Worm (Caenorhabditis elegans): ENCODE measurements around the gene M60.6.
A peak's percentile ranks its signal among the peaks of the same experiment; 100 is the strongest.

Gene M60.6

ce11 chrX:8243116-8243515 lies 9.1 kb downstream of the M60.6 start (continued):
- TF ChIP-seq cey-2 (tag; optimal IDR thresholded peaks at IDR 0.05; ENCODE audit: borderline replicate concordance, insufficient read depth) (no peak), lin-39 (tag; optimal IDR thresholded peaks at IDR 0.05) (no peak)

- no peak for TF ChIP-seq nhr-77 (tag; optimal IDR thresholded peaks at IDR 0.05)
- peak; percentile 83 for TF ChIP-seq dmd-6 (GFP tag; IDR thresholded peaks at IDR 0.05)
- TF ChIP-seq lir-3 (tag; optimal IDR thresholded peaks at IDR 0.05), result no peak
- no peak for TF ChIP-seq cey-2 (tag; optimal IDR thresholded peaks at IDR 0.05; ENCODE audit: borderline replicate concordance, insufficient read depth)
- peak; percentile 61 for TF ChIP-seq hlh-11 (tag; optimal IDR thresholded peaks at IDR 0.05)
- TF ChIP-seq nhr-28 (tag; optimal IDR thresholded peaks at IDR 0.05), result peak; percentile 26
- TF ChIP-seq dve-1 (tag; optimal IDR thresholded peaks at IDR 0.05; ENCODE audit: insufficient read depth), result peak; percentile 57
- TF ChIP-seq hlh-30 (tag; optimal IDR thresholded peaks at IDR 0.05; ENCODE audit: insufficient read depth), result peak; percentile 47
- no peak for TF ChIP-seq ztf-7 (tag; optimal IDR thresholded peaks at IDR 0.05)
- TF ChIP-seq daf-16 (GFP tag; optimal IDR thresholded peaks at IDR 0.05), result no peak
- TF ChIP-seq daf-16 (tag; optimal IDR thresholded peaks at IDR 0.05), result peak; percentile 57
- TF ChIP-seq mxl-3 (GFP tag; optimal IDR thresholded peaks at IDR 0.05), result peak; percentile 39
- TF ChIP-seq F44E2.7 (GFP tag; IDR thresholded peaks at IDR 0.05), result no peak
- peak; percentile 33 for TF ChIP-seq pqm-1 (tag; optimal IDR thresholded peaks at IDR 0.05)
- peak in 1 of 2 experiments; percentile 35 for TF ChIP-seq mdl-1 (tag; optimal IDR thresholded peaks at IDR 0.05)
Measured at ce11 chrX:8241906-8242305, 10.4 kb downstream of the M60.6 start, which contains the start of gene endu-2. TSS of gene endu-2 (plus strand) at chrX:8242301.

ce11 chrX:8238639-8239055 lies 13.6 kb downstream of the M60.6 start:
- TF ChIP-seq ces-1 (GFP tag; optimal IDR thresholded peaks at IDR 0.05) (no peak), nhr-10 (tag; optimal IDR thresholded peaks at IDR 0.05) (no peak), F44E2.7 (GFP tag; IDR thresholded peaks at IDR 0.05) (no peak), unc-62 (GFP tag; optimal IDR thresholded peaks at IDR 0.05 in 1 of 2) (peak in 1 of 2 experiments; percentile 77), unc-62 (tag; optimal IDR thresholded peaks at IDR 0.05) (no peak), dve-1 (tag; optimal IDR thresholded peaks at IDR 0.05; ENCODE audit: insufficient read depth) (peak; percentile 79), nhr-28 (tag; optimal IDR thresholded peaks at IDR 0.05) (peak; percentile 75), tag-97 (GFP tag; IDR thresholded peaks at IDR 0.05) (no peak), pqm-1 (tag; optimal IDR thresholded peaks at IDR 0.05) (peak; percentile 73), dmd-6 (GFP tag; IDR thresholded peaks at IDR 0.05) (peak; percentile 67), jun-1 (tag; optimal IDR thresholded peaks at IDR 0.05) (no peak), Y5F2A.4 (GFP tag; optimal IDR thresholded peaks at IDR 0.05) (no peak), ceh-20 (GFP tag; IDR thresholded peaks at IDR 0.05) (0 out of 2 replicates have a peak, but pooled peaks have one; percentile 31), lin-38 (GFP tag; IDR thresholded peaks at IDR 0.05) (no peak), ceh-28 (tag; optimal IDR thresholded peaks at IDR 0.05) (no peak), mdl-1 (tag; optimal IDR thresholded peaks at IDR 0.05) (peak in 1 of 2 experiments; percentile 26), hlh-30 (tag; optimal IDR thresholded peaks at IDR 0.05; ENCODE audit: insufficient read depth) (peak; percentile 59), mep-1 (tag; optimal IDR thresholded peaks at IDR 0.05) (no peak), lin-29 (GFP tag; IDR thresholded peaks at IDR 0.05) (no peak), dmd-8 (GFP tag; IDR thresholded peaks at IDR 0.05) (no peak), hlh-11 (tag; optimal IDR thresholded peaks at IDR 0.05) (peak; percentile 64), tra-1 (GFP tag; IDR thresholded peaks at IDR 0.05) (peak; percentile 44; the same call in 1 of the 2 replicates), T20F7.1 (GFP tag; optimal IDR thresholded peaks at IDR 0.05) (no peak), php-3 (GFP tag; IDR thresholded peaks at IDR 0.05) (peak; percentile 80), daf-16 (GFP tag; optimal IDR thresholded peaks at IDR 0.05) (no peak), daf-16 (tag; optimal IDR thresholded peaks at IDR 0.05) (peak; percentile 82), pha-4 (GFP tag; IDR thresholded peaks at IDR 0.05) (no peak), pha-4 (tag; optimal IDR thresholded peaks at IDR 0.05) (no peak), ceh-62 (tag; optimal IDR thresholded peaks at IDR 0.05) (no peak)

- TF ChIP-seq dve-1 (tag; optimal IDR thresholded peaks at IDR 0.05; ENCODE audit: insufficient read depth), result no peak
- no peak for TF ChIP-seq Y5F2A.4 (GFP tag; optimal IDR thresholded peaks at IDR 0.05)
- no peak for TF ChIP-seq lin-15B (tag; optimal IDR thresholded peaks at IDR 0.05)
- TF ChIP-seq unc-62 (GFP tag; optimal IDR thresholded peaks at IDR 0.05 in 1 of 2), result peak in 1 of 2 experiments; percentile 86
- no peak for TF ChIP-seq unc-62 (tag; optimal IDR thresholded peaks at IDR 0.05)
- TF ChIP-seq lin-29 (GFP tag; IDR thresholded peaks at IDR 0.05), result no peak
- peak; percentile 40 for TF ChIP-seq nhr-6 (tag; optimal IDR thresholded peaks at IDR 0.05)
- no peak for TF ChIP-seq nhr-237 (tag; optimal IDR thresholded peaks at IDR 0.05)
- no peak for TF ChIP-seq ctbp-1 (GFP tag; IDR thresholded peaks at IDR 0.05)
- no peak for TF ChIP-seq daf-16 (GFP tag; optimal IDR thresholded peaks at IDR 0.05)
- peak; percentile 51 for TF ChIP-seq daf-16 (tag; optimal IDR thresholded peaks at IDR 0.05)
- peak; percentile 31 for TF ChIP-seq hlh-30 (tag; optimal IDR thresholded peaks at IDR 0.05; ENCODE audit: insufficient read depth)
- no peak for TF ChIP-seq madf-5 (GFP tag; IDR thresholded peaks at IDR 0.05)
- no peak for TF ChIP-seq mxl-2 (GFP tag; conservative IDR thresholded peaks at IDR 0.05)
- no peak for TF ChIP-seq lin-38 (GFP tag; IDR thresholded peaks at IDR 0.05)
- no peak for TF ChIP-seq snpc-4 (tag; optimal IDR thresholded peaks at IDR 0.05)
- no peak for TF ChIP-seq nhr-10 (tag; optimal IDR thresholded peaks at IDR 0.05)
- TF ChIP-seq T26A8.4 (GFP tag; IDR thresholded peaks at IDR 0.05), result no peak
- TF ChIP-seq ZK337.2 (GFP tag; IDR thresholded peaks at IDR 0.05), result no peak
Measured at ce11 chrX:8236515-8236914, 15.7 kb downstream of the M60.6 start.
